Fruit fly (Drosophila melanogaster): ENCODE data around the gene Epg5.

Gene Epg5

dm6 chr3R:18738086-18738485, 20.6 kb downstream of the Epg5 start:
- TF ChIP-seq psq (optimal IDR thresholded peaks at IDR 0.05) (no peak), EcR (GFP tag; optimal IDR thresholded peaks at IDR 0.05) (no peak), Dll (optimal IDR thresholded peaks at IDR 0.05) (no peak), usp (GFP tag; optimal IDR thresholded peaks at IDR 0.05) (no peak), pan (optimal IDR thresholded peaks at IDR 0.05) (no peak), CG8478 (optimal IDR thresholded peaks at IDR 0.05) (no peak)

- TF ChIP-seq pan (optimal IDR thresholded peaks at IDR 0.05) (no peak), Dll (optimal IDR thresholded peaks at IDR 0.05) (no peak), EcR (GFP tag; optimal IDR thresholded peaks at IDR 0.05) (no peak), psq (optimal IDR thresholded peaks at IDR 0.05) (no peak)
Observed at dm6 chr3R:18733580-18733979, 25.1 kb downstream of the Epg5 start.

- TF ChIP-seq pan (optimal IDR thresholded peaks at IDR 0.05) (no peak), psq (optimal IDR thresholded peaks at IDR 0.05) (no peak), Dll (optimal IDR thresholded peaks at IDR 0.05) (no peak)
Observed at dm6 chr3R:18732381-18732780, 26.3 kb downstream of the Epg5 start, which contains the start of gene CG14302. Gene CG14302 (plus strand): TSS chr3R:18732681.

- TF ChIP-seq pan (optimal IDR thresholded peaks at IDR 0.05): no peak
- TF ChIP-seq psq (optimal IDR thresholded peaks at IDR 0.05): no peak
- no peak for TF ChIP-seq EcR (GFP tag; optimal IDR thresholded peaks at IDR 0.05)
- TF ChIP-seq CG8478 (optimal IDR thresholded peaks at IDR 0.05): no peak
- TF ChIP-seq usp (GFP tag; optimal IDR thresholded peaks at IDR 0.05): no peak
- TF ChIP-seq Dll (optimal IDR thresholded peaks at IDR 0.05): no peak
Observed at dm6 chr3R:18731241-18731640, 27.4 kb downstream of the Epg5 start.

- TF ChIP-seq pan (optimal IDR thresholded peaks at IDR 0.05) (no peak), EcR (GFP tag; optimal IDR thresholded peaks at IDR 0.05) (no peak), CG8478 (optimal IDR thresholded peaks at IDR 0.05) (no peak), Dll (optimal IDR thresholded peaks at IDR 0.05) (no peak), psq (optimal IDR thresholded peaks at IDR 0.05) (no peak), usp (GFP tag; optimal IDR thresholded peaks at IDR 0.05) (no peak)
Observed at dm6 chr3R:18728368-18728767, 30.3 kb downstream of the Epg5 start, which contains the start of gene CG7715. Gene CG7715 (minus strand): TSS chr3R:18728468.

- TF ChIP-seq pan (optimal IDR thresholded peaks at IDR 0.05) (no peak), psq (optimal IDR thresholded peaks at IDR 0.05) (no peak), EcR (GFP tag; optimal IDR thresholded peaks at IDR 0.05) (no peak), Dll (optimal IDR thresholded peaks at IDR 0.05) (no peak), CG8478 (optimal IDR thresholded peaks at IDR 0.05) (no peak)
Observed at dm6 chr3R:18726334-18726733, 32.3 kb downstream of the Epg5 start, which contains the start of gene CG7714. Gene CG7714 (minus strand): TSS chr3R:18726434.

dm6 chr3R:18722490-18722889, 36.2 kb downstream of the Epg5 start, which contains the start of gene CG34283:
Gene CG34283 (minus strand): TSS chr3R:18722590.
- no peak for TF ChIP-seq usp (GFP tag; optimal IDR thresholded peaks at IDR 0.05)
- TF ChIP-seq psq (optimal IDR thresholded peaks at IDR 0.05): no peak
- no peak for TF ChIP-seq CG8478 (optimal IDR thresholded peaks at IDR 0.05)
- no peak for TF ChIP-seq EcR (GFP tag; optimal IDR thresholded peaks at IDR 0.05)
- TF ChIP-seq pan (optimal IDR thresholded peaks at IDR 0.05): no peak
- no peak for TF ChIP-seq Dll (optimal IDR thresholded peaks at IDR 0.05)

dm6 chr3R:18721368-18721767, 37.3 kb downstream of the Epg5 start:
- TF ChIP-seq Dll (optimal IDR thresholded peaks at IDR 0.05): no peak
- no peak for TF ChIP-seq usp (GFP tag; optimal IDR thresholded peaks at IDR 0.05)
- no peak for TF ChIP-seq CG8478 (optimal IDR thresholded peaks at IDR 0.05)
- no peak for TF ChIP-seq psq (optimal IDR thresholded peaks at IDR 0.05)
- TF ChIP-seq pan (optimal IDR thresholded peaks at IDR 0.05): no peak
- no peak for TF ChIP-seq EcR (GFP tag; optimal IDR thresholded peaks at IDR 0.05)

- TF ChIP-seq pan (optimal IDR thresholded peaks at IDR 0.05): no peak
- no peak for TF ChIP-seq CG8478 (optimal IDR thresholded peaks at IDR 0.05)
- TF ChIP-seq usp (GFP tag; optimal IDR thresholded peaks at IDR 0.05): no peak
- no peak for TF ChIP-seq EcR (GFP tag; optimal IDR thresholded peaks at IDR 0.05)
- no peak for TF ChIP-seq psq (optimal IDR thresholded peaks at IDR 0.05)
- no peak for TF ChIP-seq Dll (optimal IDR thresholded peaks at IDR 0.05)
Observed at dm6 chr3R:18719767-18720341, 38.8 kb downstream of the Epg5 start.

- TF ChIP-seq Dll (optimal IDR thresholded peaks at IDR 0.05): no peak
- no peak for TF ChIP-seq pan (optimal IDR thresholded peaks at IDR 0.05)
- TF ChIP-seq CG8478 (optimal IDR thresholded peaks at IDR 0.05): no peak
- no peak for TF ChIP-seq EcR (GFP tag; optimal IDR thresholded peaks at IDR 0.05)
- TF ChIP-seq usp (GFP tag; optimal IDR thresholded peaks at IDR 0.05): no peak
- TF ChIP-seq psq (optimal IDR thresholded peaks at IDR 0.05): no peak
Observed at dm6 chr3R:18707492-18707891, 51.2 kb downstream of the Epg5 start.

- TF ChIP-seq CG8478 (optimal IDR thresholded peaks at IDR 0.05) (no peak), Dll (optimal IDR thresholded peaks at IDR 0.05) (no peak), usp (GFP tag; optimal IDR thresholded peaks at IDR 0.05) (no peak), psq (optimal IDR thresholded peaks at IDR 0.05) (no peak), EcR (GFP tag; optimal IDR thresholded peaks at IDR 0.05) (no peak), pan (optimal IDR thresholded peaks at IDR 0.05) (no peak)
Observed at dm6 chr3R:18706289-18706688, 52.4 kb downstream of the Epg5 start.

dm6 chr3R:18705150-18705549, 53.5 kb downstream of the Epg5 start, which contains the start of the genes ChAT and VAChT:
Gene ChAT (plus strand): TSS chr3R:18705501.
Gene VAChT (plus strand): TSS chr3R:18705501.
- TF ChIP-seq Dll (optimal IDR thresholded peaks at IDR 0.05) (no peak), psq (optimal IDR thresholded peaks at IDR 0.05) (no peak), CG8478 (optimal IDR thresholded peaks at IDR 0.05) (no peak), EcR (GFP tag; optimal IDR thresholded peaks at IDR 0.05) (no peak), usp (GFP tag; optimal IDR thresholded peaks at IDR 0.05) (no peak), pan (optimal IDR thresholded peaks at IDR 0.05) (no peak)

- TF ChIP-seq pan (optimal IDR thresholded peaks at IDR 0.05): no peak
Observed at dm6 chr3R:18703514-18703913, 55.2 kb downstream of the Epg5 start.
